Worm (Caenorhabditis elegans) whole organism, L4/young adult: ENCODE results near the gene Y47D7A.11.

Experiments
- dao-5 ChIP-seq: sonication (generic microtip); optimal IDR thresholded peaks from 2 replicates; lab custom pipeline; 2016; ENCODE audit warnings: missing genotype, missing genetic modification characterization, moderate library complexity, missing compliant biosample characterization
- him-1 ChIP-seq: sonication (generic microtip); optimal IDR thresholded peaks from 2 replicates; lab custom pipeline; 2016; ENCODE audit warnings: missing genotype, missing genetic modification reagents, missing genetic modification characterization, missing compliant biosample characterization

- TF ChIP-seq dao-5 (no peak), him-1 (no peak)
Measured at ce11 chrV:4400118-4400517, 28.0 kb downstream of the Y47D7A.11 start, which contains the start of gene F13A2.4.
